Fruit fly (Drosophila melanogaster) whole organism, prepupa: ENCODE measurements around the gene CG13855.

Source experiments
- CG3919 ChIP-seq: fragments of 200-800 bp; sonication (Bioruptor generic); optimal IDR thresholded peaks from 3 replicates; lab custom pipeline; 2016; ENCODE audit warnings: missing biosample characterization, missing genetic modification characterization
- Met ChIP-seq: fragments of 200-800 bp; sonication (Bioruptor generic); optimal IDR thresholded peaks from 3 replicates; lab custom pipeline; 2016; ENCODE audit warnings: missing biosample characterization, missing genetic modification characterization

DNA sequence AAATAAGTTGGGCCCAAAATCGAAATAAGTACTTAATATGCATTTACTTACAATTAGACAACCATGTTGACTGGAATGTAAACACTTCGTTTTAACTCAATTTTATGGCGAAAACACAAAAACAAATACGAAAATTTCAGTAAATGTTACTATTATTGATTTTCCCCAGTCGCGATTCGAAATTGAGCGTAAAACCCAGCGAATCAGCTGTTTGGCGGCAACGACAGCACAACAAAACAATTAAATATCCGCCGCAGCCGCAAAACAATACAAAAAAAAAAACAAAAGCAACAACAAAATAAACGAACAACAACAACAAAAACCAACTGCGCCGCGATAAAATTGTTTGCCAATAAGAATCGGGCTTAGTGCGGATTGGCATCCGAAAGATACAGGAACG, 16.1 kb upstream of the CG13855 start, which contains the start of the genes CAH8 and CG7059:
- TF ChIP-seq Met (GFP tag; lab: Kevin White, UChicago) = no peak
- TF ChIP-seq CG3919 (GFP tag; lab: Kevin White, UChicago) = no peak
